Worm (Caenorhabditis elegans): ENCODE data around the gene ZK1055.7.

Gene ZK1055.7

DNA sequence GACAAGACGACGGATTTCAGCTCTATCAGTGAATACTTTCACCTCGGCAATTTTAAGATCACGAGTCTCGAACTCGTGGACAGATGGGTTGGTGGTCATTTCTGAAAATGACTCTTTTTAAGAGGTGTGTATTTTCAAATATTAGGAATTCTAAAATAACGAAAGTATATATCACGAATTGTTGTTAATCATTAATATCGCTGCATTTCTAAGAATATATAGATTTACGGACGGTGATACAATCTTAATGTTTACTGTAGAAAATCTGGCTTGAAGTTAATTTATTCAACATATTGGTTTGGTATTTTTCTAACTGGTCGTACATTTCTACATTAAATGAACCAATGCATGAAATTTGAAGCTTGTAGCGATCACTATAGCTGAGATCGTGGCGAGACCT, at the start of gene ZK1055.7:
Gene ZK1055.7 (minus strand): TSS at position 101 of the 400 bp plus-strand sequence.
- TF ChIP-seq cog-1 (tag; optimal IDR thresholded peaks at IDR 0.05) (no peak), med-1 (GFP tag; optimal IDR thresholded peaks at IDR 0.05; ENCODE audit: insufficient read depth) (no peak), tab-1 (GFP tag; IDR thresholded peaks at IDR 0.05) (no peak), flt-1 (GFP tag; IDR thresholded peaks at IDR 0.05) (no peak), ztf-23 (GFP tag; IDR thresholded peaks at IDR 0.05) (no peak), ztf-29 (GFP tag; IDR thresholded peaks at IDR 0.05) (no peak), T22C8.4 (GFP tag; IDR thresholded peaks at IDR 0.05) (no peak), ref-1 (GFP tag; conservative IDR thresholded peaks at IDR 0.05) (no peak), klf-2 (GFP tag; conservative IDR thresholded peaks at IDR 0.05) (no peak)

- TF ChIP-seq tab-1 (GFP tag; IDR thresholded peaks at IDR 0.05) (no peak), cog-1 (tag; optimal IDR thresholded peaks at IDR 0.05) (no peak), klf-2 (GFP tag; conservative IDR thresholded peaks at IDR 0.05) (no peak), ref-1 (GFP tag; conservative IDR thresholded peaks at IDR 0.05) (no peak), med-1 (GFP tag; optimal IDR thresholded peaks at IDR 0.05; ENCODE audit: insufficient read depth) (no peak), flt-1 (GFP tag; IDR thresholded peaks at IDR 0.05) (no peak), ztf-29 (GFP tag; IDR thresholded peaks at IDR 0.05) (no peak), ztf-23 (GFP tag; IDR thresholded peaks at IDR 0.05) (no peak), T22C8.4 (GFP tag; IDR thresholded peaks at IDR 0.05) (no peak)
These were observed 46.9 kb upstream of the ZK1055.7 start, which contains the start of gene T10H9.8 for ce11 chrV:6652051-6652450. Gene T10H9.8 (plus strand): TSS chrV:6652351.

DNA sequence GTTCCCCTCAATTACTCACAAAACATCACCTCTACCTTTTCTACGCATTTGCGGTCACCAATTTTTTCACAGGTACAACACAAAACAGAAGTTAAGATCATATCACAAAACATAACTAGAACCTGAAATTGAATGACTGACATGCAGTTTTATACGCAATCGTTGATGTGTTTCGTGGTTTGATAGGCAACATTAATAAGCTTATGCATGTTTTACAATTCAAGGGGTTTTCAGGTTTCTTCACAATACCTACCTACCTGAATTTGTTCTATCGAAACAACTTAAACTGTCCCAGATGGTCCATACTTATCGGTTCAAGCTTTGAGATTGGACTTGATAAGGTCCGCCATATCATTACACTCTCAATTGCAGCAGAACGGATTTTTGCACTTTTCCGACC, 45.3 kb upstream of the ZK1055.7 start:
- TF ChIP-seq flt-1 (GFP tag; IDR thresholded peaks at IDR 0.05) (no peak), ztf-23 (GFP tag; IDR thresholded peaks at IDR 0.05) (no peak), tab-1 (GFP tag; IDR thresholded peaks at IDR 0.05) (no peak), ztf-29 (GFP tag; IDR thresholded peaks at IDR 0.05) (no peak), klf-2 (GFP tag; conservative IDR thresholded peaks at IDR 0.05) (no peak), cog-1 (tag; optimal IDR thresholded peaks at IDR 0.05) (no peak), med-1 (GFP tag; optimal IDR thresholded peaks at IDR 0.05; ENCODE audit: insufficient read depth) (no peak), ref-1 (GFP tag; conservative IDR thresholded peaks at IDR 0.05) (no peak), T22C8.4 (GFP tag; IDR thresholded peaks at IDR 0.05) (no peak)

ce11 chrV:6649317-6649716, 44.1 kb upstream of the ZK1055.7 start, which contains the start of gene T10H9.1:
Gene T10H9.1 (plus strand): TSS chrV:6649617.
- TF ChIP-seq cog-1 (tag; optimal IDR thresholded peaks at IDR 0.05) (no peak), tab-1 (GFP tag; IDR thresholded peaks at IDR 0.05) (no peak), flt-1 (GFP tag; IDR thresholded peaks at IDR 0.05) (no peak), klf-2 (GFP tag; conservative IDR thresholded peaks at IDR 0.05) (no peak), ztf-29 (GFP tag; IDR thresholded peaks at IDR 0.05) (no peak), T22C8.4 (GFP tag; IDR thresholded peaks at IDR 0.05) (no peak), med-1 (GFP tag; optimal IDR thresholded peaks at IDR 0.05; ENCODE audit: insufficient read depth) (no peak), ztf-23 (GFP tag; IDR thresholded peaks at IDR 0.05) (no peak), ref-1 (GFP tag; conservative IDR thresholded peaks at IDR 0.05) (no peak)

ce11 chrV:6645810-6646209, 40.6 kb upstream of the ZK1055.7 start:
- no peak for TF ChIP-seq ztf-29 (GFP tag; IDR thresholded peaks at IDR 0.05)

ce11 chrV:6632925-6633324, 27.8 kb upstream of the ZK1055.7 start, which contains the start of gene scd-2:
Gene scd-2 (plus strand): TSS chrV:6633225.
- no peak for TF ChIP-seq cog-1 (tag; optimal IDR thresholded peaks at IDR 0.05)
- TF ChIP-seq flt-1 (GFP tag; IDR thresholded peaks at IDR 0.05): no peak
- no peak for TF ChIP-seq T22C8.4 (GFP tag; IDR thresholded peaks at IDR 0.05)
- TF ChIP-seq ztf-29 (GFP tag; IDR thresholded peaks at IDR 0.05): no peak
- TF ChIP-seq tab-1 (GFP tag; IDR thresholded peaks at IDR 0.05): no peak
- TF ChIP-seq med-1 (GFP tag; optimal IDR thresholded peaks at IDR 0.05; ENCODE audit: insufficient read depth): no peak
- no peak for TF ChIP-seq ref-1 (GFP tag; conservative IDR thresholded peaks at IDR 0.05)
- TF ChIP-seq ztf-23 (GFP tag; IDR thresholded peaks at IDR 0.05): no peak
- TF ChIP-seq klf-2 (GFP tag; conservative IDR thresholded peaks at IDR 0.05): no peak

- TF ChIP-seq cog-1 (tag; optimal IDR thresholded peaks at IDR 0.05) (no peak), klf-2 (GFP tag; conservative IDR thresholded peaks at IDR 0.05) (no peak), ztf-23 (GFP tag; IDR thresholded peaks at IDR 0.05) (no peak), med-1 (GFP tag; optimal IDR thresholded peaks at IDR 0.05; ENCODE audit: insufficient read depth) (no peak), ref-1 (GFP tag; conservative IDR thresholded peaks at IDR 0.05) (no peak), T22C8.4 (GFP tag; IDR thresholded peaks at IDR 0.05) (no peak)
These were observed 26.7 kb upstream of the ZK1055.7 start for ce11 chrV:6631866-6632265.

DNA sequence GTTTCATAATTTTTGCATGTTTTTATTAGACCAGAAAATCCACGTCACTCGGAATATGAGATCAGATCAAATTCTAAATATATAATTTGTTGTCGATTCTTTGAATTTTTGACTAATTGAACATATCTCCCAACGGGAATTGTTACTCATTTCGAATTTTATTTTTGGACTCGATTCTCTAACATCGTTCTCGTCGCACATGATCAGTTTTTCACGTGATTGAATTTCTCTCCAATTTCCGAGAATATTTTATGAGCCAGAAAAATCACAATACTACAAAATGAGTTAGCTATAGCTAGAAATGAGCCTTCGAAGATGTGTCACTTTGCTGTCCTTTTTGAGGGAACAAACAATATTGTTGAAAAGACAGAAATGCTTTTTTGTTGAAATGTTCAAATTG, 25.6 kb upstream of the ZK1055.7 start:
- TF ChIP-seq ztf-23 (GFP tag; IDR thresholded peaks at IDR 0.05) (no peak), ztf-29 (GFP tag; IDR thresholded peaks at IDR 0.05) (no peak), klf-2 (GFP tag; conservative IDR thresholded peaks at IDR 0.05) (no peak), flt-1 (GFP tag; IDR thresholded peaks at IDR 0.05) (no peak), cog-1 (tag; optimal IDR thresholded peaks at IDR 0.05) (no peak), tab-1 (GFP tag; IDR thresholded peaks at IDR 0.05) (no peak), med-1 (GFP tag; optimal IDR thresholded peaks at IDR 0.05; ENCODE audit: insufficient read depth) (no peak), ref-1 (GFP tag; conservative IDR thresholded peaks at IDR 0.05) (no peak), T22C8.4 (GFP tag; IDR thresholded peaks at IDR 0.05) (no peak)

- TF ChIP-seq T22C8.4 (GFP tag; IDR thresholded peaks at IDR 0.05) (no peak), ztf-23 (GFP tag; IDR thresholded peaks at IDR 0.05) (no peak), med-1 (GFP tag; optimal IDR thresholded peaks at IDR 0.05; ENCODE audit: insufficient read depth) (no peak), ref-1 (GFP tag; conservative IDR thresholded peaks at IDR 0.05) (no peak), tab-1 (GFP tag; IDR thresholded peaks at IDR 0.05) (no peak), flt-1 (GFP tag; IDR thresholded peaks at IDR 0.05) (no peak), klf-2 (GFP tag; conservative IDR thresholded peaks at IDR 0.05) (no peak), ztf-29 (GFP tag; IDR thresholded peaks at IDR 0.05) (no peak), cog-1 (tag; optimal IDR thresholded peaks at IDR 0.05) (no peak)
These were observed 21.1 kb upstream of the ZK1055.7 start, which contains the start of gene ppt-1 for ce11 chrV:6626244-6626643. Gene ppt-1 (minus strand): TSS chrV:6626344.

ce11 chrV:6621894-6622293, 16.7 kb upstream of the ZK1055.7 start, which contains the start of gene nhr-37:
Gene nhr-37 (plus strand): TSS chrV:6622194.
- TF ChIP-seq ztf-23 (GFP tag; IDR thresholded peaks at IDR 0.05) (no peak), klf-2 (GFP tag; conservative IDR thresholded peaks at IDR 0.05) (no peak), T22C8.4 (GFP tag; IDR thresholded peaks at IDR 0.05) (no peak)

Measured in whole organism, midembryonic.